Fruit fly (Drosophila melanogaster) whole organism, embryonic: ENCODE measurements around the gene CG7943.
A peak's percentile ranks its signal among the peaks of the same experiment; 100 is the strongest.

Experiments used
- C15 ChIP-seq: fragments of 200-800 bp; sonication (Bioruptor generic); IDR thresholded peaks from 3 replicates; pipeline ENCODE4 v1.3.6; 2022; ENCODE audit warnings: missing biosample characterization, missing genetic modification characterization
- CG12659 ChIP-seq: fragments of 200-800 bp; sonication (Bioruptor generic); optimal IDR thresholded peaks from 3 replicates; lab custom pipeline; 2017; ENCODE audit warnings: mild to moderate bottlenecking, missing biosample characterization, missing genetic modification reagents, missing genetic modification characterization
- CG12769 ChIP-seq: fragments of 200-800 bp; sonication (Bioruptor generic); optimal IDR thresholded peaks from 2 replicates; lab custom pipeline; 2019; ENCODE audit warnings: missing biosample characterization, mild to moderate bottlenecking, missing genetic modification characterization, moderate library complexity
- CG13123 ChIP-seq: fragments of 200-800 bp; sonication (Bioruptor generic); optimal IDR thresholded peaks from 2 replicates; lab custom pipeline; 2016; ENCODE audit warnings: missing biosample characterization, missing genetic modification characterization
- CG14667 ChIP-seq: fragments of 200-800 bp; sonication (Bioruptor generic); IDR thresholded peaks from 2 replicates; pipeline ENCODE4 v1.3.6; 2022; ENCODE audit warnings: missing biosample characterization, missing genetic modification characterization
- CG15479 ChIP-seq: fragments of 200-800 bp; sonication (Bioruptor generic); optimal IDR thresholded peaks from 3 replicates; lab custom pipeline; 2019; ENCODE audit warnings: missing biosample characterization, mild to moderate bottlenecking, missing genetic modification characterization, moderate library complexity
- CG1602 ChIP-seq: fragments of 200-800 bp; sonication (Bioruptor generic); optimal IDR thresholded peaks from 3 replicates; lab custom pipeline; 2016; ENCODE audit warnings: missing biosample characterization, missing genetic modification characterization
- CG17568 ChIP-seq: fragments of 200-800 bp; sonication (Bioruptor generic); optimal IDR thresholded peaks from 2 replicates; lab custom pipeline; 2018; ENCODE audit warnings: missing biosample characterization, mild to moderate bottlenecking, missing genetic modification characterization, moderate library complexity
- CG17802 ChIP-seq: fragments of 200-800 bp; sonication (Bioruptor generic); optimal IDR thresholded peaks from 2 replicates; lab custom pipeline; 2018; ENCODE audit warnings: missing biosample characterization, mild to moderate bottlenecking, missing genetic modification characterization, moderate library complexity
- CG1792 ChIP-seq: fragments of 200-800 bp; sonication (Bioruptor generic); optimal IDR thresholded peaks from 2 replicates; lab custom pipeline; 2016; ENCODE audit warnings: missing biosample characterization, missing genetic modification characterization
- CG18619 ChIP-seq: fragments of 200-800 bp; sonication (Bioruptor generic); optimal IDR thresholded peaks from 3 replicates; lab custom pipeline; 2017; ENCODE audit warnings: missing biosample characterization, mild to moderate bottlenecking, missing genetic modification characterization
- CG2129 ChIP-seq: fragments of 200-800 bp; sonication (Bioruptor generic); IDR thresholded peaks from 2 replicates; pipeline ENCODE4 v1.3.6; 2022; ENCODE audit warnings: missing biosample characterization, missing genetic modification characterization; ENCODE audit not compliant: partially characterized antibody
- CG32532 ChIP-seq: fragments of 200-800 bp; sonication (Bioruptor generic); IDR thresholded peaks from 2 replicates; pipeline ENCODE4 v1.3.6; 2022; ENCODE audit warnings: missing biosample characterization, missing genetic modification characterization
- CG3847 ChIP-seq: fragments of 200-800 bp; sonication (Bioruptor generic); IDR thresholded peaks from 2 replicates; pipeline ENCODE4 v1.3.6; 2022; ENCODE audit warnings: missing biosample characterization, missing genetic modification characterization
- CG4282 ChIP-seq: fragments of 200-800 bp; sonication (Bioruptor generic); optimal IDR thresholded peaks from 2 replicates; lab custom pipeline; 2016; ENCODE audit warnings: missing biosample characterization, missing genetic modification characterization
- CG4730 ChIP-seq: fragments of 200-800 bp; sonication (Bioruptor generic); IDR thresholded peaks from 2 replicates; pipeline ENCODE4 v1.3.6; 2022; ENCODE audit warnings: missing biosample characterization, missing genetic modification characterization
- CG5953 ChIP-seq: fragments of 200-800 bp; sonication (Bioruptor generic); IDR thresholded peaks from 2 replicates; pipeline ENCODE4 v1.3.6; 2022; ENCODE audit warnings: missing biosample characterization, missing genetic modification characterization
- CG7372 ChIP-seq: fragments of 200-800 bp; sonication (Bioruptor generic); IDR thresholded peaks from 2 replicates; pipeline ENCODE4 v1.3.6; 2022; ENCODE audit warnings: missing biosample characterization, missing genetic modification characterization
- CG7963 ChIP-seq: fragments of 200-800 bp; sonication (Bioruptor generic); IDR thresholded peaks from 3 replicates; pipeline ENCODE4 v1.3.6; 2022; ENCODE audit warnings: missing biosample characterization, missing genetic modification characterization; ENCODE audit not compliant: partially characterized antibody
- CG9876 ChIP-seq: fragments of 200-800 bp; sonication (Bioruptor generic); optimal IDR thresholded peaks from 2 replicates; lab custom pipeline; 2016; ENCODE audit warnings: missing biosample characterization, missing genetic modification characterization
- Camta ChIP-seq: fragments of 200-800 bp; sonication (Bioruptor generic); optimal IDR thresholded peaks from 2 replicates; lab custom pipeline; 2016; ENCODE audit warnings: missing biosample characterization, missing genetic modification characterization
- Gug ChIP-seq: fragments of 200-800 bp; sonication (Bioruptor generic); IDR thresholded peaks from 4 replicates; pipeline ENCODE4 v1.3.6; 2022; ENCODE audit warnings: missing biosample characterization, missing genetic modification characterization
- HLHmδ ChIP-seq: fragments of 200-800 bp; sonication (Bioruptor generic); optimal IDR thresholded peaks from 2 replicates; lab custom pipeline; 2018; ENCODE audit warnings: missing biosample characterization, mild to moderate bottlenecking, missing genetic modification characterization, moderate library complexity
- Neu2 ChIP-seq: fragments of 200-800 bp; sonication (Bioruptor generic); optimal IDR thresholded peaks from 3 replicates; lab custom pipeline; 2016; ENCODE audit warnings: missing biosample characterization, missing genetic modification characterization, borderline replicate concordance
- Oli ChIP-seq: fragments of 200-800 bp; sonication (Bioruptor generic); optimal IDR thresholded peaks from 2 replicates; lab custom pipeline; 2018; ENCODE audit warnings: missing biosample characterization, mild to moderate bottlenecking, missing genetic modification characterization, moderate library complexity
- Rfx ChIP-seq: fragments of 200-800 bp; sonication (Bioruptor generic); IDR thresholded peaks from 2 replicates; pipeline ENCODE4 v1.3.6; 2022; ENCODE audit warnings: missing biosample characterization, missing genetic modification characterization
- Sry-δ ChIP-seq: fragments of 200-800 bp; sonication (Bioruptor generic); optimal IDR thresholded peaks from 2 replicates; lab custom pipeline; 2016; ENCODE audit warnings: missing biosample characterization, missing genetic modification characterization
- Ssrp ChIP-seq: fragments of 200-800 bp; sonication (Bioruptor generic); optimal IDR thresholded peaks from 2 replicates; lab custom pipeline; 2018; ENCODE audit warnings: missing biosample characterization, mild to moderate bottlenecking, missing genetic modification characterization, moderate library complexity
- YL-1 ChIP-seq: fragments of 200-800 bp; sonication (Bioruptor generic); optimal IDR thresholded peaks from 3 replicates; lab custom pipeline; 2017; ENCODE audit warnings: missing biosample characterization, mild to moderate bottlenecking, missing genetic modification characterization
- abd-A ChIP-seq: fragments of 200-800 bp; sonication (Bioruptor generic); optimal IDR thresholded peaks from 3 replicates; lab custom pipeline; 2019; ENCODE audit warnings: missing biosample characterization, mild to moderate bottlenecking, missing genetic modification characterization, moderate library complexity
- al ChIP-seq: fragments of 200-800 bp; sonication (Bioruptor generic); IDR thresholded peaks from 2 replicates; pipeline ENCODE4 v1.3.6; 2022; ENCODE audit warnings: missing biosample characterization, missing genetic modification characterization
- bab2 ChIP-seq: fragments of 200-800 bp; sonication (Bioruptor generic); optimal IDR thresholded peaks from 2 replicates; lab custom pipeline; 2016; ENCODE audit warnings: missing biosample characterization, missing genetic modification characterization
- btn ChIP-seq: fragments of 200-800 bp; sonication (Bioruptor generic); optimal IDR thresholded peaks from 2 replicates; lab custom pipeline; 2016; ENCODE audit warnings: missing biosample characterization, missing genetic modification characterization
- chm ChIP-seq: fragments of 200-800 bp; sonication (Bioruptor generic); IDR thresholded peaks from 2 replicates; pipeline ENCODE4 v1.3.6; 2022; ENCODE audit warnings: missing biosample characterization, missing genetic modification characterization
- fd3F ChIP-seq: fragments of 200-800 bp; sonication (Bioruptor generic); optimal IDR thresholded peaks from 2 replicates; lab custom pipeline; 2018; ENCODE audit warnings: missing biosample characterization, mild to moderate bottlenecking, missing genetic modification characterization, moderate library complexity
- fu2 ChIP-seq: fragments of 200-800 bp; sonication (Bioruptor generic); optimal IDR thresholded peaks from 2 replicates; lab custom pipeline; 2016; ENCODE audit warnings: missing biosample characterization, missing genetic modification characterization
- gem ChIP-seq: fragments of 200-800 bp; sonication (Bioruptor generic); optimal IDR thresholded peaks from 2 replicates; lab custom pipeline; 2019; ENCODE audit warnings: missing biosample characterization, mild to moderate bottlenecking, missing genetic modification characterization, moderate library complexity
- insv ChIP-seq, 2 experiments: fragments of 200-800 bp; sonication (Bioruptor generic); optimal IDR thresholded peaks; 3 replicates each; lab custom pipeline; 2016 to 2018; ENCODE audit warnings: missing biosample characterization in 2 of 2, missing genetic modification characterization in 2 of 2
- inv ChIP-seq: fragments of 200-800 bp; sonication (Bioruptor generic); IDR thresholded peaks from 2 replicates; pipeline ENCODE4 v1.3.6; 2022; ENCODE audit warnings: missing biosample characterization, missing genetic modification characterization; ENCODE audit not compliant: partially characterized antibody
- lilli ChIP-seq: fragments of 200-800 bp; sonication (Bioruptor generic); optimal IDR thresholded peaks from 3 replicates; lab custom pipeline; 2016; ENCODE audit warnings: missing biosample characterization, missing genetic modification characterization
- odd ChIP-seq: fragments of 200-800 bp; sonication (Bioruptor generic); optimal IDR thresholded peaks from 2 replicates; lab custom pipeline; 2017; ENCODE audit warnings: missing biosample characterization, mild to moderate bottlenecking, missing genetic modification characterization
- pzg ChIP-seq: fragments of 200-800 bp; sonication (Bioruptor generic); optimal IDR thresholded peaks from 3 replicates; lab custom pipeline; 2018; ENCODE audit warnings: missing biosample characterization, mild to moderate bottlenecking, missing genetic modification characterization, moderate library complexity
- ranshi ChIP-seq: fragments of 200-800 bp; sonication (Bioruptor generic); IDR thresholded peaks from 2 replicates; pipeline ENCODE4 v1.3.6; 2022; ENCODE audit warnings: missing biosample characterization, missing genetic modification characterization
- sd ChIP-seq: fragments of 200-800 bp; sonication (Bioruptor generic); optimal IDR thresholded peaks from 3 replicates; lab custom pipeline; 2018; ENCODE audit warnings: missing biosample characterization, mild to moderate bottlenecking, missing genetic modification characterization, moderate library complexity
- so ChIP-seq: fragments of 200-800 bp; sonication (Bioruptor generic); IDR thresholded peaks from 3 replicates; pipeline ENCODE4 v1.3.6; 2022; ENCODE audit warnings: missing biosample characterization, missing genetic modification characterization
- stwl ChIP-seq: fragments of 200-800 bp; sonication (Bioruptor generic); optimal IDR thresholded peaks from 3 replicates; lab custom pipeline; 2018; ENCODE audit warnings: missing biosample characterization, mild to moderate bottlenecking, missing genetic modification characterization, moderate library complexity
- tap ChIP-seq: fragments of 200-800 bp; optimal IDR thresholded peaks from 3 replicates; lab custom pipeline; 2019; ENCODE audit warnings: missing biosample characterization, mild to moderate bottlenecking, missing genetic modification characterization, moderate library complexity
- trh ChIP-seq: fragments of 200-800 bp; sonication (Bioruptor generic); optimal IDR thresholded peaks from 2 replicates; lab custom pipeline; 2016; ENCODE audit warnings: missing biosample characterization, missing genetic modification characterization
- yki ChIP-seq: fragments of >200 bp; optimal IDR thresholded peaks from 3 replicates; lab custom pipeline; 2018
- zfh2 ChIP-seq: fragments of 200-800 bp; sonication (Bioruptor generic); optimal IDR thresholded peaks from 2 replicates; lab custom pipeline; 2016; ENCODE audit warnings: missing biosample characterization, missing genetic modification characterization

The CG7943 gene

DNA sequence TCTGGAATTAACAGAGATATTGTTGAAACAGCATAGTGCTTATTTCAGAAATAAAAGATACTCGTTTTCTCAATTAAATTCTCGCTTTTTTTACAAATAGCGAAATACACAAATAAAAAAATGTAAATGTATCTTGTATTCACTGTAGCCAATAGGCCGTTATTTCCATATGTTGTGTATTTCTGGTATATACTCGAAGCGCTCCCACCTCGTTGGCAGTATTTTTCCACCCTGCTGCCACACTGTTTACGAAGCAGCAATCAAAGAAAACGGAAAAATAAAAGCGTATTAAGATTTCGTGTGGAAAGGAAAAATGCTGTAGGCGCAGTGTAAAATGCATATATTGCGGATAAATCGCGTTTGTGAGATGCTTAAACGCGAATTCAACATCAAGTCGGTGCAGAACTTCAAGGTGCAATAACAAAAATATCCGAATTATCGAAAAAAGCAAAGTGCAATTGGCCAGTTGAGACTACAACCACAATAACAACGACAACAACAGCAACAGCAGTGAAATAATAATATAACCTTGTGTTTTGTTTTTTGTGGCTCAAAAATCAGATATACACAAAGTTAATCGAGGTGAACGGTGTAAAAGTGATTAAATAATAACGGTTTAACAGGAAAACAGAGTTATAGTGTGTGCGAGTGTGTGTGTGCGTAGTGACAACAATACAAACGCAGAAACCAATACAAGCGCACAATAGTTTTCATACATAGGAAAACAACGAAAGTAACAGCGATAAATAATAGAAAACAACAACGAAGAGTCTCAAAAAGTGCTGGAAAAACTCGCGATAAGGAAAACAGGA, 12.0 kb downstream of the CG7943 start, which contains the start of gene sima (continued):
- TF ChIP-seq trh (GFP tag; lab: Kevin White, UChicago) (no peak), CG9876 (GFP tag; lab: Kevin White, UChicago) (no peak), Camta (peak; percentile 30), al (0 out of 2 replicates have a peak, but pooled peaks have one; percentile 40), CG18619 (GFP tag; lab: Kevin White, UChicago) (no peak), HLHmδ (GFP tag; lab: Kevin White, UChicago) (no peak), tap (tag; lab: Kevin White, UChicago) (peak; percentile 3), CG17802 (tag; lab: Kevin White, UChicago) (no peak), CG3847 (GFP tag; lab: Robert Waterston, UW) (peak; percentile 26; the same call in 1 of the 2 replicates), Rfx (GFP tag; lab: Robert Waterston, UW) (peak; percentile 64), CG17568 (GFP tag; lab: Kevin White, UChicago) (peak; percentile 13), sd (tag; lab: Kevin White, UChicago) (no peak), YL-1 (GFP tag; lab: Kevin White, UChicago) (peak; percentile 46), CG5953 (GFP tag; lab: Robert Waterston, UW) (no peak), CG12659 (GFP tag; lab: Kevin White, UChicago) (peak; percentile 61), Ssrp (tag; lab: Kevin White, UChicago) (no peak), lilli (GFP tag; lab: Kevin White, UChicago) (peak; percentile 66), Oli (no peak), insv (GFP tag; optimal IDR thresholded peaks at IDR 0.05; lab: Kevin White, UChicago) (no peak), zfh2 (GFP tag; lab: Kevin White, UChicago) (no peak), gem (tag; lab: Kevin White, UChicago) (peak; percentile 27), CG4282 (no peak), fd3F (GFP tag; lab: Kevin White, UChicago) (no peak), CG7372 (GFP tag; lab: Robert Waterston, UW) (no peak), CG13123 (no peak), stwl (tag; lab: Kevin White, UChicago) (peak; percentile 65), CG4730 (GFP tag; lab: Robert Waterston, UW) (peak; percentile 20; the same call in 1 of the 2 replicates), Neu2 (GFP tag; lab: Kevin White, UChicago) (no peak), CG1602 (GFP tag; lab: Kevin White, UChicago) (no peak), btn (no peak), yki (no peak), odd (no peak), so (GFP tag; lab: Robert Waterston, UW) (no peak), inv (GFP tag; lab: Robert Waterston, UW) (no peak), CG7963 (GFP tag; lab: Robert Waterston, UW) (no peak), Gug (GFP tag; lab: Robert Waterston, UW) (no peak), CG32532 (peak; percentile 61), CG12769 (peak; percentile 55), CG14667 (GFP tag; lab: Robert Waterston, UW) (no peak; the same call in 1 of the 2 replicates), bab2 (GFP tag; lab: Kevin White, UChicago) (peak; percentile 15), pzg (peak; percentile 86), ranshi (GFP tag; lab: Robert Waterston, UW) (no peak), CG2129 (no peak), C15 (GFP tag; lab: Robert Waterston, UW) (no peak), CG1792 (GFP tag; lab: Kevin White, UChicago) (peak; percentile 22), fu2 (no peak), CG15479 (GFP tag; lab: Kevin White, UChicago) (no peak), Sry-δ (GFP tag; lab: Kevin White, UChicago) (peak; percentile 27), abd-A (peak; percentile 61), chm (GFP tag; lab: Robert Waterston, UW) (peak; percentile 48; the same call in 1 of the 2 replicates)
